Fruit fly (Drosophila melanogaster): Measurements from ENCODE around the gene PGRP-LD.

The PGRP-LD gene

dm6 chr3L:5768532-5769497 lies 11.0 kb upstream of the PGRP-LD start, which contains the start of the genes Ppat-Dpck and scny (continued):
- TF ChIP-seq NfI (GFP tag; optimal IDR thresholded peaks at IDR 0.05) (no peak), CG31441 (GFP tag; IDR thresholded peaks at IDR 0.05) (no peak; the same call in 1 of the 2 replicates), maf-S (GFP tag; optimal IDR thresholded peaks at IDR 0.05) (no peak), Xbp1 (GFP tag; optimal IDR thresholded peaks at IDR 0.05) (peak; percentile 17), CG5953 (GFP tag; IDR thresholded peaks at IDR 0.05) (no peak), hkb (optimal IDR thresholded peaks at IDR 0.05) (peak; percentile 60), hkb (GFP tag; IDR thresholded peaks at IDR 0.05) (0 out of 2 replicates have a peak, but pooled peaks have one; percentile 10), CG12299 (tag; optimal IDR thresholded peaks at IDR 0.05) (peak; percentile 48), CG14667 (GFP tag; IDR thresholded peaks at IDR 0.05) (no peak), cg (GFP tag; optimal IDR thresholded peaks at IDR 0.05) (peak; percentile 90), NK7.1 (GFP tag; optimal IDR thresholded peaks at IDR 0.05) (no peak), CG9932 (GFP tag; IDR thresholded peaks at IDR 0.05) (peak; percentile 14; the same call in 1 of the 2 replicates), gro (GFP tag; optimal IDR thresholded peaks at IDR 0.05) (peak; percentile 10), Doc3 (GFP tag; IDR thresholded peaks at IDR 0.05; ENCODE audit: partially characterized antibody) (peak; percentile 96), mld (GFP tag; IDR thresholded peaks at IDR 0.05; ENCODE audit: partially characterized antibody) (peak; percentile 86; the same call in 2 of the 3 replicates), aop (GFP tag; IDR thresholded peaks at IDR 0.05) (no peak), CG3163 (GFP tag; optimal IDR thresholded peaks at IDR 0.05) (no peak), B-H2 (GFP tag; optimal IDR thresholded peaks at IDR 0.05) (peak; percentile 50), CG11696 (GFP tag; IDR thresholded peaks at IDR 0.05) (no peak), CG2678 (tag; optimal IDR thresholded peaks at IDR 0.05) (no peak), NC2β (GFP tag; optimal IDR thresholded peaks at IDR 0.05) (no peak), nau (GFP tag; optimal IDR thresholded peaks at IDR 0.05) (no peak), CG14965 (GFP tag; optimal IDR thresholded peaks at IDR 0.05; ENCODE audit: borderline replicate concordance) (no peak), CG1792 (GFP tag; optimal IDR thresholded peaks at IDR 0.05) (no peak), gce (GFP tag; IDR thresholded peaks at IDR 0.05) (no peak), sna (GFP tag; IDR thresholded peaks at IDR 0.05; ENCODE audit: partially characterized antibody) (peak; percentile 95), CG2712 (tag; optimal IDR thresholded peaks at IDR 0.05) (peak; percentile 50), Dip3 (GFP tag; optimal IDR thresholded peaks at IDR 0.05) (no peak), gem (tag; optimal IDR thresholded peaks at IDR 0.05) (no peak), CG13775 (GFP tag; optimal IDR thresholded peaks at IDR 0.05) (peak; percentile 27), her (GFP tag; optimal IDR thresholded peaks at IDR 0.05) (no peak), CG3065 (GFP tag; optimal IDR thresholded peaks at IDR 0.05) (no peak), vnd (GFP tag; IDR thresholded peaks at IDR 0.05; ENCODE audit: partially characterized antibody) (peak; percentile 91), bsh (GFP tag; optimal IDR thresholded peaks at IDR 0.05) (peak in 1 of 2 experiments; percentile 8), Trl (optimal IDR thresholded peaks at IDR 0.05) (peak in 1 of 2 experiments; percentile 25), Trl (GFP tag; optimal IDR thresholded peaks at IDR 0.05) (no peak), CG6765 (GFP tag; optimal IDR thresholded peaks at IDR 0.05) (no peak), dm (GFP tag; optimal IDR thresholded peaks at IDR 0.05) (peak; percentile 91), Sry-β (GFP tag; optimal IDR thresholded peaks at IDR 0.05) (peak; percentile 0), danr (GFP tag; IDR thresholded peaks at IDR 0.05) (no peak), wdn (GFP tag; IDR thresholded peaks at IDR 0.05) (no peak), Vsx1 (GFP tag; optimal IDR thresholded peaks at IDR 0.05) (no peak), ap (GFP tag; IDR thresholded peaks at IDR 0.05) (no peak), CG10565 (GFP tag; optimal IDR thresholded peaks at IDR 0.05) (no peak), Hr51 (GFP tag; optimal IDR thresholded peaks at IDR 0.05) (no peak), p53 (GFP tag; optimal IDR thresholded peaks at IDR 0.05) (no peak), CG30020 (tag; optimal IDR thresholded peaks at IDR 0.05) (peak; percentile 46), knrl (GFP tag; IDR thresholded peaks at IDR 0.05; ENCODE audit: partially characterized antibody) (peak; percentile 95), B-H1 (GFP tag; IDR thresholded peaks at IDR 0.05) (no peak)
